Worm (Caenorhabditis elegans): ENCODE data around the gene ced-11.

ce11 chrIII:9081763-9082162, 37.6 kb upstream of the ced-11 start, which contains the start of gene far-2:
- TF ChIP-seq him-1 (tag; optimal IDR thresholded peaks at IDR 0.05) (no peak), W03F9.2 (tag; optimal IDR thresholded peaks at IDR 0.05) (no peak)

Measured in whole organism, L4/young adult.